Worm (Caenorhabditis elegans): ENCODE results near the gene cyp-31A5.

- TF ChIP-seq zip-8 (tag; optimal IDR thresholded peaks at IDR 0.05) (no peak), blmp-1 (tag; optimal IDR thresholded peaks at IDR 0.05) (no peak), nhr-2 (tag; optimal IDR thresholded peaks at IDR 0.05) (no peak), snpc-4 (tag; optimal IDR thresholded peaks at IDR 0.05) (no peak), unc-39 (tag; optimal IDR thresholded peaks at IDR 0.05) (no peak), ceh-83 (GFP tag; optimal IDR thresholded peaks at IDR 0.05) (no peak), elt-1 (tag; optimal IDR thresholded peaks at IDR 0.05; ENCODE audit: borderline replicate concordance, insufficient read depth) (no peak), drap-1 (GFP tag; optimal IDR thresholded peaks at IDR 0.05) (no peak), nhr-76 (tag; optimal IDR thresholded peaks at IDR 0.05) (no peak)
These were observed 36.2 kb upstream of the cyp-31A5 start, which contains the start of gene srsx-25 for ce11 chrIV:13364869-13365268.
